Fruit fly (Drosophila melanogaster): ENCODE data around the gene Pus10.
A peak's percentile ranks its signal among the peaks of the same experiment; 100 is the strongest.

Gene Pus10

dm6 chr2L:107476-108436, 47.3 kb downstream of the Pus10 start (continued):
- TF ChIP-seq kni (GFP tag; optimal IDR thresholded peaks at IDR 0.05) (peak; percentile 35), Dp (GFP tag; optimal IDR thresholded peaks at IDR 0.05) (peak; percentile 40), ftz-f1 (GFP tag; optimal IDR thresholded peaks at IDR 0.05) (peak; percentile 9), Lhr (GFP tag; optimal IDR thresholded peaks at IDR 0.05) (no peak), salm (tag; optimal IDR thresholded peaks at IDR 0.05) (peak; percentile 8), CG4424 (GFP tag; optimal IDR thresholded peaks at IDR 0.05) (peak; percentile 23), tll (GFP tag; optimal IDR thresholded peaks at IDR 0.05) (no peak), Trl (optimal IDR thresholded peaks at IDR 0.05) (peak; percentile 87 to 95), Trl (GFP tag; optimal IDR thresholded peaks at IDR 0.05) (no peak), Stat92E (GFP tag; optimal IDR thresholded peaks at IDR 0.05) (peak in 1 of 3 experiments; percentile 73), slbo (GFP tag; IDR thresholded peaks at IDR 0.05) (0 out of 2 replicates have a peak, but pooled peaks have one; percentile 5), knrl (GFP tag; IDR thresholded peaks at IDR 0.05; ENCODE audit: partially characterized antibody) (0 out of 3 replicates have a peak, but pooled peaks have one; percentile 21), hkb (optimal IDR thresholded peaks at IDR 0.05) (no peak), hkb (GFP tag; IDR thresholded peaks at IDR 0.05) (0 out of 2 replicates have a peak, but pooled peaks have one; percentile 9), ind (GFP tag; optimal IDR thresholded peaks at IDR 0.05) (no peak), CG6683 (GFP tag; optimal IDR thresholded peaks at IDR 0.05) (no peak), hbn (GFP tag; IDR thresholded peaks at IDR 0.05; ENCODE audit: partially characterized antibody) (peak; percentile 15; the same call in 1 of the 2 replicates), abd-A (tag; optimal IDR thresholded peaks at IDR 0.05) (peak; percentile 85), CG4282 (GFP tag; optimal IDR thresholded peaks at IDR 0.05) (peak; percentile 17), NfI (GFP tag; optimal IDR thresholded peaks at IDR 0.05) (peak; percentile 2), CG1647 (GFP tag; optimal IDR thresholded peaks at IDR 0.05) (no peak), Mrtf (GFP tag; IDR thresholded peaks at IDR 0.05) (no peak), CG1529 (GFP tag; optimal IDR thresholded peaks at IDR 0.05) (peak; percentile 69), B-H2 (GFP tag; optimal IDR thresholded peaks at IDR 0.05) (peak; percentile 29), Vsx1 (GFP tag; optimal IDR thresholded peaks at IDR 0.05) (peak; percentile 31), en (GFP tag; optimal IDR thresholded peaks at IDR 0.05) (peak; percentile 32), Rfx (GFP tag; IDR thresholded peaks at IDR 0.05) (peak; percentile 44; the same call in 1 of the 2 replicates), Camta (GFP tag; optimal IDR thresholded peaks at IDR 0.05) (no peak), zen2 (GFP tag; IDR thresholded peaks at IDR 0.05; ENCODE audit: partially characterized antibody) (no peak), slou (GFP tag; optimal IDR thresholded peaks at IDR 0.05) (no peak), CG14014 (GFP tag; IDR thresholded peaks at IDR 0.05) (no peak; the same call in 1 of the 2 replicates), CG15696 (tag; optimal IDR thresholded peaks at IDR 0.05) (peak; percentile 4), ham (GFP tag; IDR thresholded peaks at IDR 0.05) (no peak), CG33557 (GFP tag; optimal IDR thresholded peaks at IDR 0.05) (no peak), Gug (GFP tag; IDR thresholded peaks at IDR 0.05) (no peak), ci (GFP tag; IDR thresholded peaks at IDR 0.05) (0 out of 3 replicates have a peak, but pooled peaks have one; percentile 39), pfk (GFP tag; optimal IDR thresholded peaks at IDR 0.05) (peak; percentile 10), caup (GFP tag; optimal IDR thresholded peaks at IDR 0.05; ENCODE audit: severe bottlenecking) (peak; percentile 25), CG5180 (GFP tag; optimal IDR thresholded peaks at IDR 0.05) (peak; percentile 45), Spps (tag; optimal IDR thresholded peaks at IDR 0.05) (no peak), gcm (GFP tag; optimal IDR thresholded peaks at IDR 0.05) (peak; percentile 59), CG14441 (GFP tag; IDR thresholded peaks at IDR 0.05) (no peak), CG4360 (GFP tag; IDR thresholded peaks at IDR 0.05) (no peak), PHDP (tag; optimal IDR thresholded peaks at IDR 0.05) (peak; percentile 7), vvl (GFP tag; IDR thresholded peaks at IDR 0.05) (peak; percentile 75), CG12299 (tag; optimal IDR thresholded peaks at IDR 0.05) (peak; percentile 63), dimm (GFP tag; IDR thresholded peaks at IDR 0.05) (no peak)

Data from whole organism, embryonic.